Worm (Caenorhabditis elegans) whole organism, mixed stage, embryonic: ENCODE measurements around the gene ins-8.

Experiments used
- M03D4.4 ChIP-seq: sonication (generic microtip); optimal IDR thresholded peaks from 2 replicates; lab custom pipeline; 2017; ENCODE audit warnings: mild to moderate bottlenecking, missing genetic modification characterization, missing compliant biosample characterization
- bed-3 ChIP-seq: fragments of 200-800 bp; sonication (Bioruptor generic); optimal IDR thresholded peaks from 3 replicates; lab custom pipeline; 2018; ENCODE audit warnings: mild to moderate bottlenecking, missing genetic modification characterization, moderate library complexity, missing compliant biosample characterization
- ham-2 ChIP-seq: fragments of 200-800 bp; sonication (Bioruptor generic); optimal IDR thresholded peaks from 2 replicates; lab custom pipeline; 2018; ENCODE audit warnings: mild to moderate bottlenecking, missing genetic modification characterization, missing compliant biosample characterization
- lin-13 ChIP-seq: fragments of 150-350 bp; optimal IDR thresholded peaks from 2 replicates; lab custom pipeline; 2014; ENCODE audit warnings: missing biosample characterization, missing genetic modification characterization
- mab-5 ChIP-seq: fragments of 150-350 bp; optimal IDR thresholded peaks from 2 replicates; lab custom pipeline; 2014; ENCODE audit warnings: missing biosample characterization, missing genetic modification characterization
- mep-1 ChIP-seq: fragments of 150-350 bp; optimal IDR thresholded peaks from 2 replicates; lab custom pipeline; 2017; ENCODE audit warnings: missing biosample characterization, missing genetic modification reagents, missing genetic modification characterization, inconsistent platforms
- nhr-12 ChIP-seq: fragments of 150-350 bp; optimal IDR thresholded peaks from 2 replicates; lab custom pipeline; 2014; ENCODE audit warnings: missing biosample characterization, missing genetic modification characterization
- nhr-237 ChIP-seq: fragments of 150-350 bp; optimal IDR thresholded peaks from 2 replicates; lab custom pipeline; 2014; ENCODE audit warnings: missing biosample characterization, missing genetic modification characterization
- pha-4 ChIP-seq: fragments of 150-350 bp; optimal IDR thresholded peaks from 2 replicates; lab custom pipeline; 2018; ENCODE audit warnings: missing biosample characterization, missing genetic modification reagents, missing genetic modification characterization
- sem-2 ChIP-seq: fragments of 200-800 bp; sonication (Bioruptor generic); optimal IDR thresholded peaks from 2 replicates; lab custom pipeline; 2018; ENCODE audit warnings: mild to moderate bottlenecking, missing genetic modification characterization, missing compliant biosample characterization
- snpc-4 ChIP-seq: fragments of 150-350 bp; optimal IDR thresholded peaks from 2 replicates; lab custom pipeline; 2014; ENCODE audit warnings: missing biosample characterization, missing genetic modification characterization
- unc-62 ChIP-seq: fragments of 150-350 bp; optimal IDR thresholded peaks from 2 replicates; lab custom pipeline; 2014; ENCODE audit warnings: missing biosample characterization, missing genetic modification reagents, missing genetic modification characterization
- ztf-11 ChIP-seq: fragments of 150-350 bp; optimal IDR thresholded peaks from 2 replicates; lab custom pipeline; 2014; ENCODE audit warnings: missing biosample characterization, missing genetic modification characterization

DNA sequence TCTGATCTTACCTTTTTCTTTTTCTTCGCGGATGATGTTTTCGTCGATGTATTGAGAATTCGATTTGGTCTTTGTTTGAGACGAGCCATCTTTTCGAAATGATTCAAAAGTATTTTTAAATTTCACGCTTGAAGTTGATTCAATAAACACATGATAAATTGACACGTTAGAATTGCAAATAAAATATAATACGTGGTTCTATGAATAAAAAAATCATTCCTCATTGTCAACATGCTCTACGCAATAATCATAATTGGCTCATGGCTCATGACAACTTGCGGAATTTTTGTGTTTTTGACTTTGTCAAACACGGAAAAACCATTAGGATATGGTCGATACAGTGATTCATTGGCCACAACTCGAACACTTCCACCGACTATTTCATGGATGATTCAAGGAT is 2.7 kb upstream of the ins-8 start, which contains the start of the genes htas-1 and ZK1251.3:
- TF ChIP-seq snpc-4 (tag; lab: Kevin White, UChicago) (no peak), pha-4 (no peak), ztf-11 (tag; lab: Kevin White, UChicago) (no peak), bed-3 (GFP tag; lab: Kevin White, UChicago) (no peak), mab-5 (tag; lab: Kevin White, UChicago) (no peak), M03D4.4 (tag; lab: Kevin White, UChicago) (no peak), ham-2 (GFP tag; lab: Kevin White, UChicago) (no peak), lin-13 (no peak), unc-62 (GFP tag; lab: Kevin White, UChicago) (no peak), mep-1 (tag; lab: Kevin White, UChicago) (no peak), sem-2 (GFP tag; lab: Kevin White, UChicago) (no peak), nhr-12 (tag; lab: Kevin White, UChicago) (no peak), nhr-237 (tag; lab: Kevin White, UChicago) (no peak)
